Worm (Caenorhabditis elegans) whole organism, late embryonic: Measurements from ENCODE around the gene srw-61.

Experiments used
- C38D4.7 ChIP-seq: fragments of 200-800 bp; sonication (Bioruptor generic); optimal IDR thresholded peaks from 2 replicates; lab custom pipeline; 2018; ENCODE audit warnings: mild to moderate bottlenecking, missing genetic modification characterization, moderate library complexity, missing compliant biosample characterization
- ama-1 ChIP-seq: fragments of 150-350 bp; optimal IDR thresholded peaks from 2 replicates; lab custom pipeline; 2014
- ceh-45 ChIP-seq: fragments of 200-800 bp; sonication (Bioruptor generic); IDR thresholded peaks from 2 replicates; pipeline ENCODE4 v1.3.6; 2022; ENCODE audit warnings: missing genetic modification reagents, missing genetic modification characterization, missing compliant biosample characterization
- elt-4 ChIP-seq: sonication (generic microtip); optimal IDR thresholded peaks from 2 replicates; lab custom pipeline; 2016; ENCODE audit warnings: missing genetic modification characterization, missing compliant biosample characterization
- ets-4 ChIP-seq: sonication (generic microtip); optimal IDR thresholded peaks from 2 replicates; lab custom pipeline; 2016; ENCODE audit warnings: missing genetic modification characterization, missing compliant biosample characterization
- hlh-13 ChIP-seq: fragments of 200-800 bp; sonication (Bioruptor generic); optimal IDR thresholded peaks from 2 replicates; lab custom pipeline; 2018; ENCODE audit warnings: mild to moderate bottlenecking, missing genetic modification characterization, missing compliant biosample characterization
- hlh-30 ChIP-seq: sonication (generic microtip); optimal IDR thresholded peaks from 2 replicates; lab custom pipeline; 2017; ENCODE audit warnings: antibody characterized with exemption, missing genetic modification characterization, missing compliant biosample characterization; ENCODE audit not compliant: insufficient read depth
- unc-55 ChIP-seq: sonication (generic microtip); optimal IDR thresholded peaks from 2 replicates; lab custom pipeline; 2017; ENCODE audit warnings: missing biosample characterization, missing genetic modification reagents, missing genetic modification characterization

DNA sequence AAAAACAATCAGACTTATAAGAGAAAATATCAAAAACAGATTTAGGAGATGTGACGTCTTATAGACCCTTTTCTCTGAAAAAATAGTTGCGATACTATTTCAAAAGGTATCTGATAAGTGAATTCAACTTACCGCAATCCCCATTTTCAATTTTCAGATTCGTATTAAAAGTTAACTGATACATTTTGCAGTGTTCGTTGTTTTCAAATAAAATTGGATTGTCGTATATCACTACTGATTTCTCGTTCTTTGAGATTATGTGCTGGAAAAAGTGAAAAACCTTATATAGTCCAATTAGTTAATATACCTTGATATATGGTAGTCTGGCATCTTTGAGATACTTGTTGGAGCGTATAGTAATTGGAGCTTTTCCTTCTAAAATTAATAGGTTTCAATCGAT is 8.0 kb downstream of the srw-61 start:
- TF ChIP-seq hlh-13 (GFP tag; lab: Kevin White, UChicago) (no peak), ceh-45 (GFP tag; lab: Robert Waterston, UW) (no peak), hlh-30 (tag; lab: Kevin White, UChicago) (no peak), elt-4 (tag; lab: Kevin White, UChicago) (no peak), unc-55 (no peak), ama-1 (lab: Kevin White, UChicago) (no peak), ets-4 (tag; lab: Kevin White, UChicago) (no peak), C38D4.7 (GFP tag; lab: Kevin White, UChicago) (no peak)
